Fruit fly (Drosophila melanogaster) whole organism, adult: ENCODE measurements around the gene CG11583.

Experiments used
- CG11617 ChIP-seq: fragments of 200-800 bp; sonication (Bioruptor generic); optimal IDR thresholded peaks from 2 replicates; lab custom pipeline; 2017; ENCODE audit warnings: mild to moderate bottlenecking, missing biosample characterization, missing genetic modification reagents, missing genetic modification characterization
- CG12768 ChIP-seq: fragments of 200-800 bp; sonication (Bioruptor generic); optimal IDR thresholded peaks from 2 replicates; lab custom pipeline; 2017; ENCODE audit warnings: missing biosample characterization, missing genetic modification characterization, mild to moderate bottlenecking, moderate library complexity, missing genetic modification reagents
- CG14711 ChIP-seq: fragments of 200-800 bp; sonication (Bioruptor generic); optimal IDR thresholded peaks from 2 replicates; lab custom pipeline; 2018; ENCODE audit warnings: missing biosample characterization, mild to moderate bottlenecking, missing genetic modification characterization, moderate library complexity
- CG1620 ChIP-seq: fragments of 200-800 bp; sonication (Bioruptor generic); optimal IDR thresholded peaks from 2 replicates; lab custom pipeline; 2016; ENCODE audit warnings: missing biosample characterization, missing genetic modification characterization
- CG33017 ChIP-seq: fragments of 200-800 bp; sonication (Bioruptor generic); optimal IDR thresholded peaks from 2 replicates; lab custom pipeline; 2018; ENCODE audit warnings: missing biosample characterization, mild to moderate bottlenecking, missing genetic modification characterization, moderate library complexity
- CG5204 ChIP-seq: fragments of 200-800 bp; sonication (Bioruptor generic); optimal IDR thresholded peaks from 2 replicates; lab custom pipeline; 2016; ENCODE audit warnings: missing biosample characterization, missing genetic modification characterization
- CG7045 ChIP-seq: fragments of 200-800 bp; sonication (Bioruptor generic); optimal IDR thresholded peaks from 2 replicates; lab custom pipeline; 2017; ENCODE audit warnings: missing biosample characterization, mild to moderate bottlenecking, missing genetic modification characterization
- CG7101 ChIP-seq: fragments of 200-800 bp; sonication (Bioruptor generic); optimal IDR thresholded peaks from 2 replicates; lab custom pipeline; 2018; ENCODE audit warnings: missing biosample characterization, mild to moderate bottlenecking, missing genetic modification characterization, moderate library complexity
- Clk ChIP-seq: fragments of 200-800 bp; sonication (Bioruptor generic); optimal IDR thresholded peaks from 2 replicates; lab custom pipeline; 2017; ENCODE audit warnings: missing biosample characterization, missing genetic modification characterization
- Crg-1 ChIP-seq: fragments of 200-800 bp; sonication (Bioruptor generic); optimal IDR thresholded peaks from 2 replicates; lab custom pipeline; 2016; ENCODE audit warnings: missing biosample characterization, missing genetic modification characterization
- Hr96 ChIP-seq: fragments of 200-800 bp; sonication (Bioruptor generic); optimal IDR thresholded peaks from 2 replicates; lab custom pipeline; 2016; ENCODE audit warnings: missing biosample characterization, missing genetic modification characterization
- Mnt ChIP-seq: fragments of 200-800 bp; sonication (Bioruptor generic); optimal IDR thresholded peaks from 2 replicates; lab custom pipeline; 2016; ENCODE audit warnings: missing biosample characterization, mild to moderate bottlenecking, missing genetic modification characterization
- bab1 ChIP-seq: fragments of 200-800 bp; sonication (Bioruptor generic); optimal IDR thresholded peaks from 3 replicates; lab custom pipeline; 2019; ENCODE audit warnings: missing biosample characterization, mild to moderate bottlenecking, missing genetic modification characterization, moderate library complexity
- cic ChIP-seq: fragments of 200-800 bp; sonication (Bioruptor generic); optimal IDR thresholded peaks from 2 replicates; lab custom pipeline; 2017; ENCODE audit warnings: missing biosample characterization, mild to moderate bottlenecking, missing genetic modification characterization, moderate library complexity
- cnc ChIP-seq, 2 experiments: fragments of >200 bp; optimal IDR thresholded peaks; 2 replicates each; lab custom pipeline; 2017
- kay ChIP-seq: fragments of 200-800 bp; sonication (Bioruptor generic); peaks from one replicate; lab custom pipeline; 2016; ENCODE audit warnings: missing biosample characterization, missing genetic modification characterization, borderline replicate concordance
- ovo ChIP-seq: fragments of 200-800 bp; sonication (Bioruptor generic); optimal IDR thresholded peaks from 2 replicates; lab custom pipeline; 2016; ENCODE audit warnings: missing biosample characterization, missing genetic modification characterization
- pad ChIP-seq: fragments of 200-800 bp; sonication (Bioruptor generic); optimal IDR thresholded peaks from 3 replicates; lab custom pipeline; 2017; ENCODE audit warnings: missing biosample characterization, missing genetic modification characterization, mild to moderate bottlenecking, moderate library complexity, missing genetic modification reagents
- tj ChIP-seq: fragments of 200-800 bp; sonication (Bioruptor generic); optimal IDR thresholded peaks from 3 replicates; lab custom pipeline; 2017; ENCODE audit warnings: missing biosample characterization, mild to moderate bottlenecking, missing genetic modification characterization, moderate library complexity
- toe ChIP-seq: fragments of 200-800 bp; sonication (Bioruptor generic); optimal IDR thresholded peaks from 2 replicates; lab custom pipeline; 2016; ENCODE audit warnings: missing biosample characterization, missing genetic modification characterization

Gene CG11583

dm6 chr3L:4282627-4283026, at the start of gene CG11583:
TSS of gene CG11583 (minus strand) at chr3L:4282817.
- TF ChIP-seq Mnt (peak; percentile 100), toe (GFP tag; lab: Kevin White, UChicago) (peak; percentile 63), Clk (GFP tag; lab: Kevin White, UChicago) (no peak), CG5204 (no peak), CG33017 (tag; lab: Kevin White, UChicago) (peak; percentile 7), bab1 (peak; percentile 21), CG14711 (tag; lab: Kevin White, UChicago) (peak; percentile 53), cnc (optimal IDR thresholded peaks at IDR 0.05; lab: Kevin White, UChicago) (no peak), CG1620 (GFP tag; lab: Kevin White, UChicago) (peak; percentile 76), kay (GFP tag; lab: Kevin White, UChicago) (no peak), ovo (GFP tag; lab: Kevin White, UChicago) (peak; percentile 26), Hr96 (GFP tag; lab: Kevin White, UChicago) (no peak), Crg-1 (GFP tag; lab: Kevin White, UChicago) (peak; percentile 64), tj (no peak), CG11617 (GFP tag; lab: Kevin White, UChicago) (no peak), CG7101 (peak; percentile 72), cic (GFP tag; lab: Kevin White, UChicago) (peak; percentile 24), CG12768 (peak; percentile 52), pad (peak; percentile 57), CG7045 (GFP tag; lab: Kevin White, UChicago) (peak; percentile 19)

DNA sequence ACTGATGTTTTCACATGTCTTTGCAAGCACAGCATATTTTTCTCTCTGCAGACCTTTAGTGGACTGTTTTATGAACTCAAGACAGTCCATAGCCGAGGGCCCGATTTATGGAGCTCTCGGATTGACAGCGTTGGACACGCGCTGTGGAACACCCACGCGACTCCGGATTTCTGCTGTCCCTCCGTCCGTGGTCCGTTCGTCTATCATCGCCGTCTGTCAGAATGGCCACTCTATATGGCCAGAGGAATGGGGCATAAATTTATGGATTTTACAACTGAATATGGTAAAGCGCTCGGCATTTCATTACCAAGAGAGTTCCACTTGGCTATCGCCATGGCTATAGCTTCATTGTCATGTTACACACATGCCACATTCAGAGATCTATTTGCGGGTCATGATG, 45.4 kb upstream of the CG11583 start:
- TF ChIP-seq pad (no peak), kay (GFP tag; lab: Kevin White, UChicago) (no peak), tj (no peak), cnc (optimal IDR thresholded peaks at IDR 0.05; lab: Kevin White, UChicago) (no peak), CG12768 (no peak), CG1620 (GFP tag; lab: Kevin White, UChicago) (no peak), bab1 (no peak), cic (GFP tag; lab: Kevin White, UChicago) (no peak), CG11617 (GFP tag; lab: Kevin White, UChicago) (no peak), Hr96 (GFP tag; lab: Kevin White, UChicago) (no peak), Crg-1 (GFP tag; lab: Kevin White, UChicago) (no peak), CG7101 (no peak), CG14711 (tag; lab: Kevin White, UChicago) (no peak), CG33017 (tag; lab: Kevin White, UChicago) (no peak), Mnt (no peak), CG7045 (GFP tag; lab: Kevin White, UChicago) (no peak), Clk (GFP tag; lab: Kevin White, UChicago) (no peak)

- TF ChIP-seq kay (GFP tag; lab: Kevin White, UChicago) (peak; percentile 85), CG7101 (no peak), Clk (GFP tag; lab: Kevin White, UChicago) (no peak), CG11617 (GFP tag; lab: Kevin White, UChicago) (no peak), tj (peak; percentile 4)
Observed at dm6 chr3L:4322032-4322617, 39.5 kb upstream of the CG11583 start, which contains the start of gene CG15014. TSS of gene CG15014 (minus strand) at chr3L:4322259.

dm6 chr3L:4318677-4319580, 36.3 kb upstream of the CG11583 start, which contains the start of gene PMP34:
TSS of gene PMP34 (plus strand) at chr3L:4318755.
- TF ChIP-seq Mnt, result peak; percentile 29
- TF ChIP-seq Hr96 (GFP tag; lab: Kevin White, UChicago), result peak; percentile 1
- peak; percentile 25 for TF ChIP-seq cic (GFP tag; lab: Kevin White, UChicago)
- TF ChIP-seq CG5204, result no peak
- TF ChIP-seq Crg-1 (GFP tag; lab: Kevin White, UChicago), result no peak
- TF ChIP-seq CG11617 (GFP tag; lab: Kevin White, UChicago), result peak; percentile 8
- no peak for TF ChIP-seq pad
- no peak for TF ChIP-seq bab1
- TF ChIP-seq CG1620 (GFP tag; lab: Kevin White, UChicago), result no peak
- TF ChIP-seq CG33017 (tag; lab: Kevin White, UChicago), result no peak
- TF ChIP-seq CG7101, result peak; percentile 4
- peak; percentile 21 for TF ChIP-seq CG12768
- peak; percentile 84 for TF ChIP-seq kay (GFP tag; lab: Kevin White, UChicago)

DNA sequence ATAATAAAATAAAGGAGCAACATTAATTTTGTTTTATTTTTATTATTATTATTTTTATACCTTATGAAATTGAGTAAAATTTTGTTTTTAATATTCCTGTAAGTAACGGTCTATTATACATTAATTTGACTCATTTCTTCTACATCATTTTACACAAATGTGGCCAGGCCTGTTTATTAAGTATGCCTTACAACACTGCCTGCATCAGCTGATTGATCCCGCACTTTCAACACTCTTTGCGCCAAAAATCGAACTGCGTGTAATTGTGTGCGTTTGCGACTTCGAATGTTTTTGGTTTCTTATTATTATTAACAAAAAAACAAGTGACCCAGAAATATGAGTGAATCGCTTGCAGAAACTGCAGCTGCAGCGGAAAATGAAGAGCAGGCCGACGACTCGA, 30.7 kb upstream of the CG11583 start, which contains the start of gene Claspin:
Gene Claspin (plus strand): TSS at position 185 of the 400 bp plus-strand sequence.
- TF ChIP-seq Clk (GFP tag; lab: Kevin White, UChicago) (no peak), CG11617 (GFP tag; lab: Kevin White, UChicago) (no peak), pad (peak; percentile 41), Crg-1 (GFP tag; lab: Kevin White, UChicago) (peak; percentile 73), tj (peak; percentile 67), CG12768 (no peak), kay (GFP tag; lab: Kevin White, UChicago) (peak; percentile 84), bab1 (peak; percentile 84), CG14711 (tag; lab: Kevin White, UChicago) (no peak), ovo (GFP tag; lab: Kevin White, UChicago) (peak; percentile 62), CG33017 (tag; lab: Kevin White, UChicago) (no peak), CG1620 (GFP tag; lab: Kevin White, UChicago) (peak; percentile 70), Hr96 (GFP tag; lab: Kevin White, UChicago) (peak; percentile 37), CG5204 (peak; percentile 5), CG7101 (peak; percentile 46), cic (GFP tag; lab: Kevin White, UChicago) (no peak), toe (GFP tag; lab: Kevin White, UChicago) (peak; percentile 37), cnc (optimal IDR thresholded peaks at IDR 0.05; lab: Kevin White, UChicago) (no peak), Mnt (peak; percentile 20)
